Fruit fly (Drosophila melanogaster) whole organism, embryonic: ENCODE results near the gene Sec10.
A peak's percentile ranks its signal among the peaks of the same experiment; 100 is the strongest.

Experiments
- Ada2b ChIP-seq: fragments of 200-800 bp; sonication (Bioruptor generic); IDR thresholded peaks from 2 replicates; pipeline ENCODE4 v1.3.6; 2022; ENCODE audit warnings: missing biosample characterization, missing genetic modification characterization
- Atf3 ChIP-seq: fragments of 200-800 bp; sonication (Bioruptor generic); optimal IDR thresholded peaks from 3 replicates; lab custom pipeline; 2016; ENCODE audit warnings: missing biosample characterization, missing genetic modification characterization
- Awh ChIP-seq: fragments of 200-800 bp; sonication (Bioruptor generic); IDR thresholded peaks from 2 replicates; pipeline ENCODE4, ENCODE4 v1.3.6; 2022; ENCODE audit warnings: missing biosample characterization, missing genetic modification characterization
- CG10321 ChIP-seq: fragments of 200-800 bp; sonication (Bioruptor generic); IDR thresholded peaks from 2 replicates; pipeline ENCODE4 v1.3.6; 2022; ENCODE audit warnings: missing biosample characterization, missing genetic modification characterization
- CG10654 ChIP-seq: fragments of 200-800 bp; sonication (Bioruptor generic); optimal IDR thresholded peaks from 2 replicates; lab custom pipeline; 2016; ENCODE audit warnings: missing biosample characterization, missing genetic modification characterization
- CG12155 ChIP-seq: fragments of 200-800 bp; sonication (Bioruptor generic); optimal IDR thresholded peaks from 3 replicates; lab custom pipeline; 2016; ENCODE audit warnings: missing biosample characterization, missing genetic modification characterization
- CG13123 ChIP-seq: fragments of 200-800 bp; sonication (Bioruptor generic); optimal IDR thresholded peaks from 2 replicates; lab custom pipeline; 2016; ENCODE audit warnings: missing biosample characterization, missing genetic modification characterization
- CG15073 ChIP-seq: fragments of 200-800 bp; sonication (Bioruptor generic); optimal IDR thresholded peaks from 2 replicates; lab custom pipeline; 2016; ENCODE audit warnings: missing biosample characterization, missing genetic modification characterization
- CG1603 ChIP-seq: fragments of 200-800 bp; sonication (Bioruptor generic); optimal IDR thresholded peaks from 2 replicates; lab custom pipeline; 2019; ENCODE audit warnings: missing biosample characterization, mild to moderate bottlenecking, missing genetic modification characterization, moderate library complexity
- CG18262 ChIP-seq: fragments of 200-800 bp; optimal IDR thresholded peaks from 3 replicates; lab custom pipeline; 2019; ENCODE audit warnings: missing biosample characterization, mild to moderate bottlenecking, missing genetic modification characterization, moderate library complexity
- CG6854 ChIP-seq: fragments of 200-800 bp; sonication (Bioruptor generic); optimal IDR thresholded peaks from 3 replicates; lab custom pipeline; 2017; ENCODE audit warnings: missing biosample characterization, mild to moderate bottlenecking, missing genetic modification characterization
- CG7786 ChIP-seq: fragments of 200-800 bp; sonication (Bioruptor generic); optimal IDR thresholded peaks from 2 replicates; lab custom pipeline; 2016; ENCODE audit warnings: missing biosample characterization, missing genetic modification characterization
- CG7928 ChIP-seq: fragments of 200-800 bp; sonication (Bioruptor generic); optimal IDR thresholded peaks from 2 replicates; lab custom pipeline; 2017; ENCODE audit warnings: missing biosample characterization, mild to moderate bottlenecking, missing genetic modification characterization
- CG7963 ChIP-seq: fragments of 200-800 bp; sonication (Bioruptor generic); IDR thresholded peaks from 3 replicates; pipeline ENCODE4 v1.3.6; 2022; ENCODE audit warnings: missing biosample characterization, missing genetic modification characterization; ENCODE audit not compliant: partially characterized antibody
- CG8281 ChIP-seq: fragments of 200-800 bp; sonication (Bioruptor generic); optimal IDR thresholded peaks from 2 replicates; lab custom pipeline; 2018; ENCODE audit warnings: missing biosample characterization, mild to moderate bottlenecking, missing genetic modification characterization, moderate library complexity
- CG9797 ChIP-seq: fragments of 200-800 bp; sonication (Bioruptor generic); optimal IDR thresholded peaks from 3 replicates; lab custom pipeline; 2018; ENCODE audit warnings: missing biosample characterization, mild to moderate bottlenecking, missing genetic modification characterization
- CG9817 ChIP-seq: fragments of 200-800 bp; sonication (Bioruptor generic); optimal IDR thresholded peaks from 2 replicates; lab custom pipeline; 2018; ENCODE audit warnings: missing biosample characterization, mild to moderate bottlenecking, missing genetic modification characterization, moderate library complexity
- Dll ChIP-seq: fragments of 200-800 bp; sonication (Bioruptor generic); IDR thresholded peaks from 4 replicates; pipeline ENCODE4 v1.3.6; 2022; ENCODE audit warnings: missing biosample characterization, missing genetic modification characterization; ENCODE audit not compliant: partially characterized antibody
- Doc3 ChIP-seq: fragments of 200-800 bp; sonication (Bioruptor generic); IDR thresholded peaks from 3 replicates; pipeline ENCODE4 v1.3.6; 2022; ENCODE audit warnings: missing biosample characterization, missing genetic modification characterization; ENCODE audit not compliant: partially characterized antibody
- Fer3 ChIP-seq: fragments of 200-800 bp; sonication (Bioruptor generic); optimal IDR thresholded peaks from 2 replicates; lab custom pipeline; 2018; ENCODE audit warnings: missing biosample characterization, mild to moderate bottlenecking, missing genetic modification characterization, moderate library complexity
- HHEX ChIP-seq: fragments of 200-800 bp; sonication (Bioruptor generic); optimal IDR thresholded peaks from 3 replicates; lab custom pipeline; 2017; ENCODE audit warnings: missing biosample characterization, mild to moderate bottlenecking, missing genetic modification characterization, missing genetic modification reagents
- Hsf ChIP-seq: fragments of 200-800 bp; sonication (Bioruptor generic); optimal IDR thresholded peaks from 3 replicates; lab custom pipeline; 2016; ENCODE audit warnings: missing biosample characterization, missing genetic modification characterization
- Lhr ChIP-seq: fragments of 200-800 bp; sonication (Bioruptor generic); optimal IDR thresholded peaks from 3 replicates; lab custom pipeline; 2017; ENCODE audit warnings: mild to moderate bottlenecking, missing biosample characterization, missing genetic modification reagents, missing genetic modification characterization
- Mad ChIP-seq: fragments of 200-800 bp; sonication (Bioruptor generic); optimal IDR thresholded peaks from 2 replicates; lab custom pipeline; 2016; ENCODE audit warnings: missing biosample characterization, missing genetic modification characterization
- Nf-YA ChIP-seq: fragments of 200-800 bp; sonication (Bioruptor generic); IDR thresholded peaks from 2 replicates; pipeline ENCODE4 v1.3.6; 2022; ENCODE audit warnings: missing biosample characterization, missing genetic modification characterization
- Nf-YC ChIP-seq: fragments of 200-800 bp; optimal IDR thresholded peaks from 3 replicates; lab custom pipeline; 2019; ENCODE audit warnings: missing biosample characterization, mild to moderate bottlenecking, missing genetic modification characterization, moderate library complexity
- Oli ChIP-seq: fragments of 200-800 bp; sonication (Bioruptor generic); optimal IDR thresholded peaks from 2 replicates; lab custom pipeline; 2018; ENCODE audit warnings: missing biosample characterization, mild to moderate bottlenecking, missing genetic modification characterization, moderate library complexity
- ac ChIP-seq: fragments of 200-800 bp; sonication (Bioruptor generic); optimal IDR thresholded peaks from 3 replicates; lab custom pipeline; 2017; ENCODE audit warnings: missing biosample characterization, mild to moderate bottlenecking, missing genetic modification characterization
- bbx ChIP-seq: fragments of 200-800 bp; sonication (Bioruptor generic); IDR thresholded peaks from 2 replicates; pipeline ENCODE4 v1.3.6; 2022; ENCODE audit warnings: missing biosample characterization, missing genetic modification characterization; ENCODE audit not compliant: partially characterized antibody
- cato ChIP-seq: fragments of 200-800 bp; sonication (Bioruptor generic); optimal IDR thresholded peaks from 2 replicates; lab custom pipeline; 2016; ENCODE audit warnings: missing biosample characterization, missing genetic modification characterization, borderline replicate concordance
- dm ChIP-seq: fragments of 200-800 bp; sonication (Bioruptor generic); optimal IDR thresholded peaks from 3 replicates; lab custom pipeline; 2016; ENCODE audit warnings: missing biosample characterization, missing genetic modification characterization
- eve ChIP-seq, 2 experiments: fragments of >200 bp; optimal IDR thresholded peaks; 2 replicates each; lab custom pipeline; 2017; ENCODE audit warnings: missing biosample characterization in 2 of 2, missing genetic modification characterization in 2 of 2
- h ChIP-seq: fragments of >200 bp; optimal IDR thresholded peaks from 2 replicates; lab custom pipeline; 2017
- kah ChIP-seq: fragments of 200-800 bp; sonication (Bioruptor generic); optimal IDR thresholded peaks from 2 replicates; lab custom pipeline; 2018; ENCODE audit warnings: missing biosample characterization, mild to moderate bottlenecking, missing genetic modification characterization
- lbe ChIP-seq: fragments of 200-800 bp; sonication (Bioruptor generic); optimal IDR thresholded peaks from 2 replicates; lab custom pipeline; 2016; ENCODE audit warnings: missing biosample characterization, mild to moderate bottlenecking, missing genetic modification characterization
- org-1 ChIP-seq: fragments of 200-800 bp; sonication (Bioruptor generic); optimal IDR thresholded peaks from 2 replicates; lab custom pipeline; 2017; ENCODE audit warnings: missing biosample characterization, missing genetic modification characterization
- pzg ChIP-seq: fragments of 200-800 bp; sonication (Bioruptor generic); optimal IDR thresholded peaks from 3 replicates; lab custom pipeline; 2018; ENCODE audit warnings: missing biosample characterization, mild to moderate bottlenecking, missing genetic modification characterization, moderate library complexity
- repo ChIP-seq: fragments of 200-800 bp; sonication (Bioruptor generic); optimal IDR thresholded peaks from 2 replicates; lab custom pipeline; 2016; ENCODE audit warnings: missing biosample characterization, missing genetic modification characterization
- rib ChIP-seq: fragments of 200-800 bp; sonication (Bioruptor generic); IDR thresholded peaks from 2 replicates; pipeline ENCODE4 v1.3.6; 2022; ENCODE audit warnings: missing biosample characterization, missing genetic modification characterization
- slp2 ChIP-seq: fragments of 200-800 bp; sonication (Bioruptor generic); optimal IDR thresholded peaks from 2 replicates; lab custom pipeline; 2016; ENCODE audit warnings: missing biosample characterization, missing genetic modification characterization
- sna ChIP-seq: fragments of 200-800 bp; sonication (Bioruptor generic); IDR thresholded peaks from 2 replicates; pipeline ENCODE4 v1.3.6; 2022; ENCODE audit warnings: missing biosample characterization, missing genetic modification characterization; ENCODE audit not compliant: partially characterized antibody
- so ChIP-seq: fragments of 200-800 bp; sonication (Bioruptor generic); IDR thresholded peaks from 3 replicates; pipeline ENCODE4 v1.3.6; 2022; ENCODE audit warnings: missing biosample characterization, missing genetic modification characterization
- sqz ChIP-seq: fragments of 200-800 bp; sonication (Bioruptor generic); optimal IDR thresholded peaks from 3 replicates; lab custom pipeline; 2018; ENCODE audit warnings: missing biosample characterization, mild to moderate bottlenecking, missing genetic modification characterization
- tgo ChIP-seq: fragments of 200-800 bp; sonication (Bioruptor generic); IDR thresholded peaks from 3 replicates; pipeline ENCODE4 v1.3.6; 2022; ENCODE audit warnings: missing biosample characterization, missing genetic modification characterization
- tin ChIP-seq: fragments of 200-800 bp; sonication (Bioruptor generic); optimal IDR thresholded peaks from 3 replicates; lab custom pipeline; 2016; ENCODE audit warnings: missing biosample characterization, missing genetic modification characterization
- tll ChIP-seq, 2 experiments: fragments of 200-800 bp in 1 of 2; fragments of >200 bp in 1 of 2; sonication (Bioruptor generic) in 1 of 2; optimal IDR thresholded peaks; 2 replicates each; lab custom pipeline; 2017 to 2019; ENCODE audit warnings: missing biosample characterization in 2 of 2, missing genetic modification characterization in 2 of 2, mild to moderate bottlenecking in 1 of 2, moderate library complexity in 1 of 2
- trem ChIP-seq: fragments of 200-800 bp; optimal IDR thresholded peaks from 3 replicates; lab custom pipeline; 2019; ENCODE audit warnings: missing biosample characterization, mild to moderate bottlenecking, missing genetic modification characterization, moderate library complexity
- wdn ChIP-seq: fragments of 200-800 bp; sonication (Bioruptor generic); IDR thresholded peaks from 2 replicates; pipeline ENCODE4 v1.3.6; 2022; ENCODE audit warnings: missing biosample characterization, missing genetic modification characterization
- wek ChIP-seq: fragments of 200-800 bp; sonication (Bioruptor generic); optimal IDR thresholded peaks from 3 replicates; lab custom pipeline; 2018; ENCODE audit warnings: missing biosample characterization, mild to moderate bottlenecking, missing genetic modification characterization, moderate library complexity

Sec10 gene

dm6 chr3R:24161173-24161811 lies 26.7 kb downstream of the Sec10 start, which contains the start of the genes Myo95E and TBC1d7 (continued):
- TF ChIP-seq trem (tag; lab: Kevin White, UChicago) (peak; percentile 90), sqz (GFP tag; lab: Kevin White, UChicago) (no peak), so (peak; percentile 93), CG7928 (GFP tag; lab: Kevin White, UChicago) (peak; percentile 69), CG15073 (peak; percentile 28), Mad (GFP tag; lab: Kevin White, UChicago) (peak; percentile 60), CG6854 (GFP tag; lab: Kevin White, UChicago) (peak; percentile 63), Ada2b (peak; percentile 91), Lhr (GFP tag; lab: Kevin White, UChicago) (no peak), rib (GFP tag; lab: Robert Waterston, UW) (peak; percentile 93), wdn (GFP tag; lab: Robert Waterston, UW) (peak; percentile 83), slp2 (no peak), Oli (tag; lab: Kevin White, UChicago) (peak; percentile 83), CG18262 (peak; percentile 90), pzg (peak; percentile 50), Nf-YC (tag; lab: Kevin White, UChicago) (no peak), Fer3 (peak; percentile 86), repo (GFP tag; lab: Kevin White, UChicago) (peak; percentile 22), Dll (GFP tag; lab: Robert Waterston, UW) (peak; percentile 88), kah (peak; percentile 47), wek (GFP tag; lab: Kevin White, UChicago) (no peak), CG7963 (GFP tag; lab: Robert Waterston, UW) (0 out of 3 replicates have a peak, but pooled peaks have one; percentile 11), CG12155 (GFP tag; lab: Kevin White, UChicago) (peak; percentile 79), CG8281 (tag; lab: Kevin White, UChicago) (no peak), CG10321 (GFP tag; lab: Robert Waterston, UW) (peak; percentile 69), CG10654 (GFP tag; lab: Kevin White, UChicago) (peak; percentile 73), CG1603 (tag; lab: Kevin White, UChicago) (no peak), tin (GFP tag; lab: Kevin White, UChicago) (peak; percentile 88), org-1 (GFP tag; lab: Kevin White, UChicago) (peak; percentile 67), eve (GFP tag; optimal IDR thresholded peaks at IDR 0.05; lab: Kevin White, UChicago) (no peak), Hsf (GFP tag; lab: Kevin White, UChicago) (peak; percentile 58), tll (GFP tag; optimal IDR thresholded peaks at IDR 0.05; lab: Kevin White, UChicago) (no peak), Doc3 (GFP tag; lab: Robert Waterston, UW) (peak; percentile 57; the same call in 2 of the 3 replicates), CG7786 (GFP tag; lab: Kevin White, UChicago) (peak; percentile 15), ac (no peak), CG9797 (GFP tag; lab: Kevin White, UChicago) (peak; percentile 46), CG9817 (tag; lab: Kevin White, UChicago) (peak; percentile 83), Awh (GFP tag; lab: Robert Waterston, UW) (peak; percentile 92), cato (GFP tag; lab: Kevin White, UChicago) (peak; percentile 60), Atf3 (GFP tag; lab: Kevin White, UChicago) (peak; percentile 1), bbx (GFP tag; lab: Robert Waterston, UW) (peak; percentile 42), Nf-YA (peak; percentile 83), lbe (GFP tag; lab: Kevin White, UChicago) (peak; percentile 86), h (lab: Kevin White, UChicago) (no peak), CG13123 (GFP tag; lab: Kevin White, UChicago) (peak; percentile 70), tgo (peak; percentile 97), sna (GFP tag; lab: Robert Waterston, UW) (peak; percentile 66; the same call in 1 of the 2 replicates), HHEX (GFP tag; lab: Kevin White, UChicago) (peak; percentile 75), dm (GFP tag; lab: Kevin White, UChicago) (no peak)
